Fruit fly (Drosophila melanogaster) whole organism, embryonic: ENCODE data around the gene CG10089.

Source experiments
- Adf1 ChIP-seq: fragments of 200-800 bp; sonication (Bioruptor generic); IDR thresholded peaks from 2 replicates; pipeline ENCODE4 v1.3.6; 2022; ENCODE audit warnings: missing biosample characterization, missing genetic modification characterization
- Aef1 ChIP-seq: fragments of 200-800 bp; sonication (Bioruptor generic); IDR thresholded peaks from 3 replicates; pipeline ENCODE4 v1.3.6; 2022; ENCODE audit warnings: missing biosample characterization, missing genetic modification characterization
- CG10431 ChIP-seq: fragments of 200-800 bp; sonication (Bioruptor generic); optimal IDR thresholded peaks from 3 replicates; lab custom pipeline; 2018; ENCODE audit warnings: missing biosample characterization, mild to moderate bottlenecking, missing genetic modification characterization
- CG10543 ChIP-seq: fragments of 200-800 bp; sonication (Bioruptor generic); optimal IDR thresholded peaks from 3 replicates; lab custom pipeline; 2017; ENCODE audit warnings: missing biosample characterization, mild to moderate bottlenecking, missing genetic modification characterization, moderate library complexity
- CG11504 ChIP-seq: fragments of 200-800 bp; sonication (Bioruptor generic); optimal IDR thresholded peaks from 3 replicates; lab custom pipeline; 2019; ENCODE audit warnings: missing biosample characterization, mild to moderate bottlenecking, missing genetic modification characterization, moderate library complexity
- CG12219 ChIP-seq: fragments of 200-800 bp; sonication (Bioruptor generic); optimal IDR thresholded peaks from 3 replicates; lab custom pipeline; 2018; ENCODE audit warnings: missing biosample characterization, mild to moderate bottlenecking, missing genetic modification characterization
- CG1233 ChIP-seq: fragments of 200-800 bp; sonication (Bioruptor generic); optimal IDR thresholded peaks from 4 replicates; lab custom pipeline; 2018; ENCODE audit warnings: missing biosample characterization, mild to moderate bottlenecking, missing genetic modification characterization
- CG12744 ChIP-seq: fragments of 200-800 bp; sonication (Bioruptor generic); optimal IDR thresholded peaks from 2 replicates; lab custom pipeline; 2016; ENCODE audit warnings: missing biosample characterization, missing genetic modification characterization
- CG13894 ChIP-seq: fragments of 200-800 bp; sonication (Bioruptor generic); optimal IDR thresholded peaks from 3 replicates; lab custom pipeline; 2018; ENCODE audit warnings: missing biosample characterization, mild to moderate bottlenecking, missing genetic modification characterization, moderate library complexity
- CG15011 ChIP-seq: fragments of 200-800 bp; sonication (Bioruptor generic); optimal IDR thresholded peaks from 3 replicates; lab custom pipeline; 2018; ENCODE audit warnings: missing biosample characterization, mild to moderate bottlenecking, missing genetic modification characterization
- CG15601 ChIP-seq: fragments of 200-800 bp; sonication (Bioruptor generic); optimal IDR thresholded peaks from 3 replicates; lab custom pipeline; 2019; ENCODE audit warnings: missing biosample characterization, mild to moderate bottlenecking, missing genetic modification characterization, moderate library complexity
- CG16813 ChIP-seq: fragments of 200-800 bp; sonication (Bioruptor generic); IDR thresholded peaks from 3 replicates; pipeline ENCODE4 v1.3.6; 2022; ENCODE audit warnings: missing biosample characterization, missing genetic modification characterization; ENCODE audit not compliant: partially characterized antibody
- CG17385 ChIP-seq: fragments of 200-800 bp; sonication (Bioruptor generic); optimal IDR thresholded peaks from 3 replicates; lab custom pipeline; 2018; ENCODE audit warnings: missing biosample characterization, mild to moderate bottlenecking, missing genetic modification characterization
- CG18262 ChIP-seq: fragments of 200-800 bp; optimal IDR thresholded peaks from 3 replicates; lab custom pipeline; 2019; ENCODE audit warnings: missing biosample characterization, mild to moderate bottlenecking, missing genetic modification characterization, moderate library complexity
- CG1832 ChIP-seq: fragments of 200-800 bp; sonication (Bioruptor generic); optimal IDR thresholded peaks from 2 replicates; lab custom pipeline; 2017; ENCODE audit warnings: missing biosample characterization, mild to moderate bottlenecking, missing genetic modification characterization, inconsistent platforms
- CG4360 ChIP-seq: fragments of 200-800 bp; sonication (Bioruptor generic); IDR thresholded peaks from 2 replicates; pipeline ENCODE4 v1.3.6; 2022; ENCODE audit warnings: missing biosample characterization, missing genetic modification characterization
- CG5953 ChIP-seq: fragments of 200-800 bp; sonication (Bioruptor generic); IDR thresholded peaks from 2 replicates; pipeline ENCODE4 v1.3.6; 2022; ENCODE audit warnings: missing biosample characterization, missing genetic modification characterization
- CG8089 ChIP-seq: fragments of 200-800 bp; sonication (Bioruptor generic); optimal IDR thresholded peaks from 3 replicates; lab custom pipeline; 2016; ENCODE audit warnings: missing biosample characterization, missing genetic modification characterization
- CG8290 ChIP-seq, 3 experiments: fragments of 200-800 bp; sonication (Bioruptor generic); optimal IDR thresholded peaks; 2 replicates each; lab custom pipeline; 2016 to 2019; ENCODE audit warnings: missing biosample characterization in 3 of 3, missing genetic modification characterization in 3 of 3, mild to moderate bottlenecking in 2 of 3, moderate library complexity in 1 of 3
- CG9817 ChIP-seq: fragments of 200-800 bp; sonication (Bioruptor generic); optimal IDR thresholded peaks from 2 replicates; lab custom pipeline; 2018; ENCODE audit warnings: missing biosample characterization, mild to moderate bottlenecking, missing genetic modification characterization, moderate library complexity
- CG9932 ChIP-seq: fragments of 200-800 bp; sonication (Bioruptor generic); IDR thresholded peaks from 2 replicates; pipeline ENCODE4 v1.3.6; 2022; ENCODE audit warnings: missing biosample characterization, missing genetic modification characterization
- Doc2 ChIP-seq: fragments of 200-800 bp; sonication (Bioruptor generic); IDR thresholded peaks from 2 replicates; pipeline ENCODE4 v1.3.6; 2022; ENCODE audit warnings: missing biosample characterization, missing genetic modification characterization
- E2f2 ChIP-seq: fragments of 200-800 bp; sonication (Bioruptor generic); IDR thresholded peaks from 2 replicates; pipeline ENCODE4 v1.3.6; 2022; ENCODE audit warnings: missing biosample characterization, missing genetic modification characterization
- Eip74EF ChIP-seq, 2 experiments: fragments of 200-800 bp in 1 of 2; fragments of >200 bp in 1 of 2; sonication (Bioruptor generic) in 1 of 2; optimal IDR thresholded peaks; 2 replicates each; lab custom pipeline; 2017 to 2019; ENCODE audit warnings: missing biosample characterization in 2 of 2, missing genetic modification characterization in 2 of 2, mild to moderate bottlenecking in 1 of 2, moderate library complexity in 1 of 2
- Fer2 ChIP-seq: fragments of 200-800 bp; sonication (Bioruptor generic); optimal IDR thresholded peaks from 2 replicates; lab custom pipeline; 2018; ENCODE audit warnings: missing biosample characterization, mild to moderate bottlenecking, missing genetic modification characterization, moderate library complexity
- HHEX ChIP-seq: fragments of 200-800 bp; sonication (Bioruptor generic); optimal IDR thresholded peaks from 3 replicates; lab custom pipeline; 2017; ENCODE audit warnings: missing biosample characterization, mild to moderate bottlenecking, missing genetic modification characterization, missing genetic modification reagents
- Med ChIP-seq: fragments of 200-800 bp; sonication (Bioruptor generic); peaks from one replicate; lab custom pipeline; 2016; ENCODE audit warnings: missing biosample characterization, missing genetic modification characterization, mild to moderate bottlenecking, inconsistent platforms, moderate library complexity
- Pdp1 ChIP-seq, 2 experiments: fragments of 200-800 bp; sonication (Bioruptor generic); optimal IDR thresholded peaks; 3 replicates each; lab custom pipeline; 2016; ENCODE audit warnings: missing biosample characterization in 2 of 2, missing genetic modification characterization in 2 of 2, mild to moderate bottlenecking in 1 of 2, moderate library complexity in 1 of 2
- Ptx1 ChIP-seq: fragments of 200-800 bp; sonication (Bioruptor generic); IDR thresholded peaks from 2 replicates; pipeline ENCODE4 v1.3.6; 2022; ENCODE audit warnings: missing biosample characterization, missing genetic modification characterization
- Trl ChIP-seq, 3 experiments: fragments of >200 bp in 2 of 3; fragments of 200-800 bp in 1 of 3; sonication (Bioruptor generic) in 1 of 3; optimal IDR thresholded peaks; 2 replicates in 1 of 3; 3 replicates in 2 of 3; lab custom pipeline; 2016 to 2017; ENCODE audit warnings: missing biosample characterization in 1 of 3, missing genetic modification characterization in 1 of 3
- ase ChIP-seq: fragments of 200-800 bp; sonication (Bioruptor generic); IDR thresholded peaks from 3 replicates; pipeline ENCODE4 v1.3.6; 2022; ENCODE audit warnings: missing biosample characterization, missing genetic modification characterization
- chinmo ChIP-seq: fragments of 200-800 bp; sonication (Bioruptor generic); IDR thresholded peaks from 4 replicates; pipeline ENCODE4 v1.3.6; 2022; ENCODE audit warnings: missing biosample characterization, missing genetic modification characterization; ENCODE audit not compliant: partially characterized antibody
- ci ChIP-seq: fragments of 200-800 bp; sonication (Bioruptor generic); IDR thresholded peaks from 3 replicates; pipeline ENCODE4 v1.3.6; 2022; ENCODE audit warnings: missing biosample characterization, missing genetic modification characterization
- crol ChIP-seq: fragments of 200-800 bp; sonication (Bioruptor generic); IDR thresholded peaks from 2 replicates; pipeline ENCODE4 v1.3.6; 2022; ENCODE audit warnings: missing biosample characterization, missing genetic modification characterization
- dmrt99B ChIP-seq: fragments of 200-800 bp; sonication (Bioruptor generic); optimal IDR thresholded peaks from 2 replicates; lab custom pipeline; 2018; ENCODE audit warnings: missing biosample characterization, mild to moderate bottlenecking, missing genetic modification characterization, moderate library complexity
- gce ChIP-seq: fragments of 200-800 bp; sonication (Bioruptor generic); IDR thresholded peaks from 3 replicates; pipeline ENCODE4 v1.3.6; 2022; ENCODE audit warnings: missing biosample characterization, missing genetic modification characterization
- hkb ChIP-seq, 2 experiments: fragments of 200-800 bp in 1 of 2; fragments of >200 bp in 1 of 2; sonication (Bioruptor generic) in 1 of 2; IDR thresholded peaks in 1 of 2; optimal IDR thresholded peaks in 1 of 2; 2 replicates each; pipeline versions ENCODE4 v1.3.6 to Lab custom; 2017 to 2022; ENCODE audit warnings: missing biosample characterization in 1 of 2, missing genetic modification characterization in 1 of 2
- kay ChIP-seq: fragments of 200-800 bp; sonication (Bioruptor generic); optimal IDR thresholded peaks from 2 replicates; lab custom pipeline; 2016; ENCODE audit warnings: missing biosample characterization, missing genetic modification characterization
- nerfin-1 ChIP-seq: fragments of 200-800 bp; sonication (Bioruptor generic); optimal IDR thresholded peaks from 3 replicates; lab custom pipeline; 2019; ENCODE audit warnings: missing biosample characterization, mild to moderate bottlenecking, missing genetic modification characterization, moderate library complexity
- nmo ChIP-seq: fragments of 200-800 bp; sonication (Bioruptor generic); optimal IDR thresholded peaks from 2 replicates; lab custom pipeline; 2018; ENCODE audit warnings: missing biosample characterization, mild to moderate bottlenecking, missing genetic modification characterization, moderate library complexity
- nom ChIP-seq: fragments of 200-800 bp; sonication (Bioruptor generic); optimal IDR thresholded peaks from 2 replicates; lab custom pipeline; 2017; ENCODE audit warnings: missing biosample characterization, missing genetic modification characterization, mild to moderate bottlenecking, moderate library complexity, missing genetic modification reagents
- schlank ChIP-seq: fragments of 200-800 bp; sonication (Bioruptor generic); optimal IDR thresholded peaks from 2 replicates; lab custom pipeline; 2018; ENCODE audit warnings: missing biosample characterization, mild to moderate bottlenecking, missing genetic modification characterization
- sd ChIP-seq: fragments of 200-800 bp; sonication (Bioruptor generic); optimal IDR thresholded peaks from 3 replicates; lab custom pipeline; 2018; ENCODE audit warnings: missing biosample characterization, mild to moderate bottlenecking, missing genetic modification characterization, moderate library complexity
- sens ChIP-seq: fragments of 200-800 bp; sonication (Bioruptor generic); peaks from one replicate; lab custom pipeline; 2016; ENCODE audit warnings: missing biosample characterization, missing genetic modification characterization
- sens-2 ChIP-seq: fragments of 200-800 bp; sonication (Bioruptor generic); IDR thresholded peaks from 2 replicates; pipeline ENCODE4 v1.3.6; 2022; ENCODE audit warnings: missing biosample characterization, missing genetic modification characterization
- vvl ChIP-seq: fragments of 200-800 bp; sonication (Bioruptor generic); IDR thresholded peaks from 2 replicates; pipeline ENCODE4 v1.3.6; 2022; ENCODE audit warnings: missing biosample characterization, missing genetic modification characterization
- zf30C ChIP-seq: fragments of 200-800 bp; sonication (Bioruptor generic); optimal IDR thresholded peaks from 3 replicates; lab custom pipeline; 2018; ENCODE audit warnings: missing biosample characterization, mild to moderate bottlenecking, missing genetic modification characterization

Gene CG10089

DNA sequence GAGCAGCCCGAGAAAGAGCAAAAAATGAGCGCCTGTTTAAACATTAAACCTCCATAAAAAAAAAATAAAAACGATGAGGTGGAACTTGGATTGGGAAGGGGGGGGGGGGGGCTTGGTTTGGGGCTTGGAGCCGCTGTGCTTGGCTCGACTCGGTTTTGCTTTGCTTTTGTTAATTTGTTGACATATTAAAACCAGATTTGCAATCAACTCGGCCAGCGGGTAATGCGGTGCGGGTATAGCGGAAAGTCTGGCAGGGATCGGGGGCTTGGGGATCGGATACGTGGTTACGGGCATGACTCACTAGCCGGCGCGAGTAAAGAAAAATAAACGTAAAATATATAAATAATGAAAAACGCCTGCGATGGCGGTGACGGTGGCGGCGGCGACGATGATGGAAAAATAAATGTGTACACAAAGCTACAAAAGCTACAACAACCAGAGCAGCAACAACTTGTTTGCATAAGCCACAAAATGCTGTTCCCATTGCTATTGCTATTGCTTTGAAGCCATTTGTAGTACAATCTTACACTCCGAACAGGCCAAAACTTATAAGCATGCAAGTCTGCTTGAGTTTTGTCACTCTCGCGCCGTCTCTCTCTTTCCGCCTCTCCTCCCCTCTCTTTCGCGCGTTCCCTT lies 23.3 kb upstream of the CG10089 start:
- TF ChIP-seq CG17385 (GFP tag; lab: Kevin White, UChicago) (peak; percentile 5), CG11504 (no peak), CG15011 (no peak), sens-2 (GFP tag; lab: Robert Waterston, UW) (no peak), CG16813 (GFP tag; lab: Robert Waterston, UW) (no peak), Aef1 (GFP tag; lab: Robert Waterston, UW) (no peak), chinmo (GFP tag; lab: Robert Waterston, UW) (0 out of 4 replicates have a peak, but pooled peaks have one; percentile 74), Med (GFP tag; lab: Kevin White, UChicago) (peak; percentile 75), CG9932 (GFP tag; lab: Robert Waterston, UW) (no peak), sd (tag; lab: Kevin White, UChicago) (peak; percentile 3), E2f2 (GFP tag; lab: Robert Waterston, UW) (peak; percentile 13; the same call in 1 of the 2 replicates), Adf1 (GFP tag; lab: Robert Waterston, UW) (no peak), vvl (GFP tag; lab: Robert Waterston, UW) (peak; percentile 43; the same call in 1 of the 2 replicates), CG1233 (GFP tag; lab: Kevin White, UChicago) (no peak), CG8089 (GFP tag; lab: Kevin White, UChicago) (no peak), ci (GFP tag; lab: Robert Waterston, UW) (0 out of 3 replicates have a peak, but pooled peaks have one; percentile 64), Pdp1 (GFP tag; optimal IDR thresholded peaks at IDR 0.05; lab: Kevin White, UChicago) (peak in 1 of 2 experiments; percentile 46), CG1832 (GFP tag; lab: Kevin White, UChicago) (peak; percentile 24), CG9817 (tag; lab: Kevin White, UChicago) (no peak), CG10543 (GFP tag; lab: Kevin White, UChicago) (peak; percentile 20), sens (GFP tag; lab: Kevin White, UChicago) (peak; percentile 64), HHEX (peak; percentile 20), CG12219 (GFP tag; lab: Kevin White, UChicago) (no peak), nmo (GFP tag; lab: Kevin White, UChicago) (no peak), dmrt99B (tag; lab: Kevin White, UChicago) (peak; percentile 29), schlank (no peak), ase (0 out of 3 replicates have a peak, but pooled peaks have one; percentile 9), Ptx1 (GFP tag; lab: Robert Waterston, UW) (no peak), hkb (optimal IDR thresholded peaks at IDR 0.05; lab: Kevin White, UChicago) (no peak), hkb (GFP tag; IDR thresholded peaks at IDR 0.05; lab: Robert Waterston, UW) (peak; percentile 48; the same call in 1 of the 2 replicates), CG12744 (GFP tag; lab: Kevin White, UChicago) (no peak), nerfin-1 (no peak), Doc2 (no peak), Fer2 (tag; lab: Kevin White, UChicago) (no peak), Trl (optimal IDR thresholded peaks at IDR 0.05; lab: Kevin White, UChicago) (peak in 1 of 2 experiments; percentile 23), Trl (GFP tag; optimal IDR thresholded peaks at IDR 0.05; lab: Kevin White, UChicago) (no peak), CG8290 (GFP tag; optimal IDR thresholded peaks at IDR 0.05; lab: Kevin White, UChicago) (no peak), CG8290 (tag; optimal IDR thresholded peaks at IDR 0.05; lab: Kevin White, UChicago) (no peak), Eip74EF (GFP tag; optimal IDR thresholded peaks at IDR 0.05; lab: Kevin White, UChicago) (peak in 1 of 2 experiments; percentile 18), zf30C (GFP tag; lab: Kevin White, UChicago) (no peak), CG13894 (tag; lab: Kevin White, UChicago) (peak; percentile 2), CG5953 (GFP tag; lab: Robert Waterston, UW) (0 out of 2 replicates have a peak, but pooled peaks have one; percentile 20), crol (GFP tag; lab: Robert Waterston, UW) (peak; percentile 44; the same call in 1 of the 2 replicates), CG18262 (tag; lab: Kevin White, UChicago) (no peak), CG4360 (peak; percentile 47; the same call in 1 of the 2 replicates), CG15601 (tag; lab: Kevin White, UChicago) (no peak), kay (GFP tag; lab: Kevin White, UChicago) (peak; percentile 30), gce (GFP tag; lab: Robert Waterston, UW) (0 out of 3 replicates have a peak, but pooled peaks have one; percentile 22), nom (GFP tag; lab: Kevin White, UChicago) (peak; percentile 84), CG10431 (GFP tag; lab: Kevin White, UChicago) (peak; percentile 13)
